Fruit fly (Drosophila melanogaster) whole organism, embryonic: Measurements from ENCODE around the gene amos.

Source experiments
- Bteb2 ChIP-seq: fragments of 200-800 bp; sonication (Bioruptor generic); optimal IDR thresholded peaks from 2 replicates; lab custom pipeline; 2016; ENCODE audit warnings: missing biosample characterization, missing genetic modification characterization
- CG10147 ChIP-seq: fragments of 200-800 bp; sonication (Bioruptor generic); optimal IDR thresholded peaks from 2 replicates; lab custom pipeline; 2019; ENCODE audit warnings: missing biosample characterization, mild to moderate bottlenecking, missing genetic modification characterization, moderate library complexity
- CG10979 ChIP-seq: fragments of 200-800 bp; sonication (Bioruptor generic); optimal IDR thresholded peaks from 2 replicates; lab custom pipeline; 2018; ENCODE audit warnings: missing biosample characterization, mild to moderate bottlenecking, missing genetic modification characterization, moderate library complexity
- CG11398 ChIP-seq: fragments of 200-800 bp; sonication (Bioruptor generic); optimal IDR thresholded peaks from 2 replicates; lab custom pipeline; 2016; ENCODE audit warnings: missing biosample characterization, missing genetic modification characterization
- CG12104 ChIP-seq: fragments of 200-800 bp; sonication (Bioruptor generic); optimal IDR thresholded peaks from 3 replicates; lab custom pipeline; 2016; ENCODE audit warnings: missing biosample characterization, missing genetic modification characterization
- CG12942 ChIP-seq: fragments of 200-800 bp; sonication (Bioruptor generic); optimal IDR thresholded peaks from 3 replicates; lab custom pipeline; 2016; ENCODE audit warnings: missing biosample characterization, missing genetic modification characterization
- CG14965 ChIP-seq: fragments of 200-800 bp; sonication (Bioruptor generic); optimal IDR thresholded peaks from 2 replicates; lab custom pipeline; 2016; ENCODE audit warnings: missing biosample characterization, missing genetic modification characterization, borderline replicate concordance
- CG15073 ChIP-seq: fragments of 200-800 bp; sonication (Bioruptor generic); optimal IDR thresholded peaks from 2 replicates; lab custom pipeline; 2016; ENCODE audit warnings: missing biosample characterization, missing genetic modification characterization
- CG15269 ChIP-seq: fragments of 200-800 bp; sonication (Bioruptor generic); optimal IDR thresholded peaks from 2 replicates; lab custom pipeline; 2018; ENCODE audit warnings: missing biosample characterization, mild to moderate bottlenecking, missing genetic modification characterization, moderate library complexity
- CG1529 ChIP-seq: fragments of 200-800 bp; sonication (Bioruptor generic); optimal IDR thresholded peaks from 3 replicates; lab custom pipeline; 2018; ENCODE audit warnings: missing biosample characterization, missing genetic modification characterization
- CG1602 ChIP-seq: fragments of 200-800 bp; sonication (Bioruptor generic); optimal IDR thresholded peaks from 3 replicates; lab custom pipeline; 2016; ENCODE audit warnings: missing biosample characterization, missing genetic modification characterization
- CG16863 ChIP-seq: fragments of 200-800 bp; sonication (Bioruptor generic); optimal IDR thresholded peaks from 3 replicates; lab custom pipeline; 2016; ENCODE audit warnings: missing biosample characterization, missing genetic modification characterization
- CG17829 ChIP-seq: fragments of 200-800 bp; optimal IDR thresholded peaks from 2 replicates; lab custom pipeline; 2019; ENCODE audit warnings: missing biosample characterization, mild to moderate bottlenecking, missing genetic modification characterization, moderate library complexity
- CG18764 ChIP-seq: fragments of 200-800 bp; sonication (Bioruptor generic); optimal IDR thresholded peaks from 3 replicates; lab custom pipeline; 2016; ENCODE audit warnings: missing biosample characterization, missing genetic modification characterization
- CG3163 ChIP-seq: fragments of 200-800 bp; sonication (Bioruptor generic); optimal IDR thresholded peaks from 3 replicates; lab custom pipeline; 2016; ENCODE audit warnings: missing biosample characterization, missing genetic modification characterization
- CG4707 ChIP-seq: fragments of 200-800 bp; sonication (Bioruptor generic); optimal IDR thresholded peaks from 2 replicates; lab custom pipeline; 2018; ENCODE audit warnings: missing biosample characterization, mild to moderate bottlenecking, missing genetic modification characterization, moderate library complexity
- CG4730 ChIP-seq: fragments of 200-800 bp; sonication (Bioruptor generic); IDR thresholded peaks from 2 replicates; pipeline ENCODE4 v1.3.6; 2022; ENCODE audit warnings: missing biosample characterization, missing genetic modification characterization
- CG6813 ChIP-seq: fragments of 200-800 bp; sonication (Bioruptor generic); optimal IDR thresholded peaks from 2 replicates; lab custom pipeline; 2017; ENCODE audit warnings: missing biosample characterization, missing genetic modification characterization, mild to moderate bottlenecking, moderate library complexity, missing genetic modification reagents
- CG7963 ChIP-seq: fragments of 200-800 bp; sonication (Bioruptor generic); IDR thresholded peaks from 3 replicates; pipeline ENCODE4 v1.3.6; 2022; ENCODE audit warnings: missing biosample characterization, missing genetic modification characterization; ENCODE audit not compliant: partially characterized antibody
- CG8359 ChIP-seq: fragments of 200-800 bp; sonication (Bioruptor generic); optimal IDR thresholded peaks from 2 replicates; lab custom pipeline; 2017; ENCODE audit warnings: missing biosample characterization, mild to moderate bottlenecking, missing genetic modification characterization, borderline replicate concordance
- CG8924 ChIP-seq: fragments of 200-800 bp; optimal IDR thresholded peaks from 3 replicates; lab custom pipeline; 2019; ENCODE audit warnings: missing biosample characterization, mild to moderate bottlenecking, missing genetic modification characterization, moderate library complexity
- CG9437 ChIP-seq: fragments of 200-800 bp; sonication (Bioruptor generic); optimal IDR thresholded peaks from 2 replicates; lab custom pipeline; 2018; ENCODE audit warnings: missing biosample characterization, mild to moderate bottlenecking, missing genetic modification characterization
- CG9609 ChIP-seq: fragments of 200-800 bp; sonication (Bioruptor generic); optimal IDR thresholded peaks from 3 replicates; lab custom pipeline; 2016; ENCODE audit warnings: missing biosample characterization, missing genetic modification characterization
- CG9797 ChIP-seq: fragments of 200-800 bp; sonication (Bioruptor generic); optimal IDR thresholded peaks from 3 replicates; lab custom pipeline; 2018; ENCODE audit warnings: missing biosample characterization, mild to moderate bottlenecking, missing genetic modification characterization
- Camta ChIP-seq: fragments of 200-800 bp; sonication (Bioruptor generic); optimal IDR thresholded peaks from 2 replicates; lab custom pipeline; 2016; ENCODE audit warnings: missing biosample characterization, missing genetic modification characterization
- Elba2 ChIP-seq: fragments of 200-800 bp; sonication (Bioruptor generic); optimal IDR thresholded peaks from 3 replicates; lab custom pipeline; 2016; ENCODE audit warnings: missing biosample characterization, missing genetic modification characterization
- Hr39 ChIP-seq: fragments of >200 bp; optimal IDR thresholded peaks from 2 replicates; lab custom pipeline; 2017
- MTF-1 ChIP-seq: fragments of 200-800 bp; sonication (Bioruptor generic); optimal IDR thresholded peaks from 2 replicates; lab custom pipeline; 2018; ENCODE audit warnings: missing biosample characterization, mild to moderate bottlenecking, missing genetic modification characterization, borderline replicate concordance
- Sry-δ ChIP-seq: fragments of 200-800 bp; sonication (Bioruptor generic); optimal IDR thresholded peaks from 2 replicates; lab custom pipeline; 2016; ENCODE audit warnings: missing biosample characterization, missing genetic modification characterization
- Ssrp ChIP-seq: fragments of 200-800 bp; sonication (Bioruptor generic); optimal IDR thresholded peaks from 2 replicates; lab custom pipeline; 2018; ENCODE audit warnings: missing biosample characterization, mild to moderate bottlenecking, missing genetic modification characterization, moderate library complexity
- Stat92E ChIP-seq, 3 experiments: fragments of >200 bp in 2 of 3; fragments of 200-800 bp in 1 of 3; sonication (Bioruptor generic) in 1 of 3; optimal IDR thresholded peaks; 2 replicates each; lab custom pipeline; 2017 to 2019; ENCODE audit warnings: missing biosample characterization in 3 of 3, missing genetic modification characterization in 3 of 3, mild to moderate bottlenecking in 1 of 3, moderate library complexity in 1 of 3
- bcd ChIP-seq: fragments of 200-800 bp; sonication (Bioruptor generic); optimal IDR thresholded peaks from 2 replicates; lab custom pipeline; 2017; ENCODE audit warnings: missing biosample characterization, mild to moderate bottlenecking, missing genetic modification characterization
- chinmo ChIP-seq: fragments of 200-800 bp; sonication (Bioruptor generic); IDR thresholded peaks from 4 replicates; pipeline ENCODE4 v1.3.6; 2022; ENCODE audit warnings: missing biosample characterization, missing genetic modification characterization; ENCODE audit not compliant: partially characterized antibody
- gce ChIP-seq: fragments of 200-800 bp; sonication (Bioruptor generic); IDR thresholded peaks from 3 replicates; pipeline ENCODE4 v1.3.6; 2022; ENCODE audit warnings: missing biosample characterization, missing genetic modification characterization
- gcm ChIP-seq: fragments of 200-800 bp; sonication (Bioruptor generic); optimal IDR thresholded peaks from 2 replicates; lab custom pipeline; 2019; ENCODE audit warnings: missing biosample characterization, mild to moderate bottlenecking, missing genetic modification characterization, moderate library complexity
- h ChIP-seq: fragments of >200 bp; optimal IDR thresholded peaks from 2 replicates; lab custom pipeline; 2017
- jing ChIP-seq: fragments of 200-800 bp; sonication (Bioruptor generic); optimal IDR thresholded peaks from 2 replicates; lab custom pipeline; 2018; ENCODE audit warnings: missing biosample characterization, mild to moderate bottlenecking, missing genetic modification characterization
- lmd ChIP-seq: fragments of 200-800 bp; sonication (Bioruptor generic); IDR thresholded peaks from 2 replicates; pipeline ENCODE4 v1.3.6; 2022; ENCODE audit warnings: missing biosample characterization, missing genetic modification characterization
- lov ChIP-seq, 2 experiments: fragments of 200-800 bp in 1 of 2; fragments of >200 bp in 1 of 2; sonication (Bioruptor generic) in 1 of 2; IDR thresholded peaks in 1 of 2; optimal IDR thresholded peaks in 1 of 2; 2 replicates in 1 of 2; 3 replicates in 1 of 2; pipeline versions ENCODE4 v1.3.6 to Lab custom; 2017 to 2022; ENCODE audit warnings: missing biosample characterization in 1 of 2, missing genetic modification characterization in 1 of 2
- nerfin-1 ChIP-seq: fragments of 200-800 bp; sonication (Bioruptor generic); optimal IDR thresholded peaks from 3 replicates; lab custom pipeline; 2019; ENCODE audit warnings: missing biosample characterization, mild to moderate bottlenecking, missing genetic modification characterization, moderate library complexity
- odd ChIP-seq: fragments of 200-800 bp; sonication (Bioruptor generic); optimal IDR thresholded peaks from 2 replicates; lab custom pipeline; 2017; ENCODE audit warnings: missing biosample characterization, mild to moderate bottlenecking, missing genetic modification characterization
- p53 ChIP-seq: fragments of 200-800 bp; sonication (Bioruptor generic); optimal IDR thresholded peaks from 2 replicates; lab custom pipeline; 2016; ENCODE audit warnings: missing biosample characterization, missing genetic modification characterization
- run ChIP-seq: fragments of 200-800 bp; sonication (Bioruptor generic); optimal IDR thresholded peaks from 3 replicates; lab custom pipeline; 2018; ENCODE audit warnings: missing biosample characterization, mild to moderate bottlenecking, missing genetic modification characterization
- sd ChIP-seq: fragments of 200-800 bp; sonication (Bioruptor generic); optimal IDR thresholded peaks from 3 replicates; lab custom pipeline; 2018; ENCODE audit warnings: missing biosample characterization, mild to moderate bottlenecking, missing genetic modification characterization, moderate library complexity
- shn ChIP-seq: fragments of 200-800 bp; sonication (Bioruptor generic); optimal IDR thresholded peaks from 3 replicates; lab custom pipeline; 2016; ENCODE audit warnings: missing biosample characterization, missing genetic modification characterization
- tup ChIP-seq: fragments of 200-800 bp; sonication (Bioruptor generic); optimal IDR thresholded peaks from 2 replicates; lab custom pipeline; 2016; ENCODE audit warnings: missing biosample characterization, mild to moderate bottlenecking, missing genetic modification characterization, moderate library complexity
- yki ChIP-seq: fragments of >200 bp; optimal IDR thresholded peaks from 3 replicates; lab custom pipeline; 2018

amos gene

dm6 chr2L:18621357-18622211, 24.9 kb upstream of the amos start (continued):
- TF ChIP-seq lov (optimal IDR thresholded peaks at IDR 0.05; lab: Kevin White, UChicago) (no peak), lov (GFP tag; IDR thresholded peaks at IDR 0.05; lab: Robert Waterston, UW) (no peak), nerfin-1 (tag; lab: Kevin White, UChicago) (peak; percentile 65), run (tag; lab: Kevin White, UChicago) (peak; percentile 85), CG4730 (GFP tag; lab: Robert Waterston, UW) (peak; percentile 53; the same call in 1 of the 2 replicates), CG8359 (peak; percentile 60), CG1529 (GFP tag; lab: Kevin White, UChicago) (peak; percentile 55), gcm (peak; percentile 74), CG4707 (no peak), CG1602 (peak; percentile 66), p53 (no peak), gce (GFP tag; lab: Robert Waterston, UW) (0 out of 3 replicates have a peak, but pooled peaks have one; percentile 39), CG12104 (GFP tag; lab: Kevin White, UChicago) (peak; percentile 67), CG12942 (GFP tag; lab: Kevin White, UChicago) (peak; percentile 25), CG18764 (peak; percentile 50), CG10979 (tag; lab: Kevin White, UChicago) (peak; percentile 83), CG9437 (GFP tag; lab: Kevin White, UChicago) (peak; percentile 64), lmd (GFP tag; lab: Robert Waterston, UW) (peak; percentile 80), CG15073 (GFP tag; lab: Kevin White, UChicago) (no peak), CG17829 (tag; lab: Kevin White, UChicago) (peak; percentile 80), odd (GFP tag; lab: Kevin White, UChicago) (peak; percentile 54), Ssrp (tag; lab: Kevin White, UChicago) (peak; percentile 75), CG10147 (GFP tag; lab: Kevin White, UChicago) (peak; percentile 71), CG8924 (tag; lab: Kevin White, UChicago) (peak; percentile 89), CG16863 (GFP tag; lab: Kevin White, UChicago) (peak; percentile 61), CG11398 (GFP tag; lab: Kevin White, UChicago) (no peak), tup (no peak), CG6813 (GFP tag; lab: Kevin White, UChicago) (peak; percentile 64), Elba2 (no peak), CG9797 (no peak), jing (no peak), CG15269 (tag; lab: Kevin White, UChicago) (peak; percentile 86), sd (peak; percentile 92), bcd (GFP tag; lab: Kevin White, UChicago) (peak; percentile 79), Hr39 (no peak), shn (peak; percentile 30), Camta (GFP tag; lab: Kevin White, UChicago) (peak; percentile 26), Bteb2 (GFP tag; lab: Kevin White, UChicago) (peak; percentile 38), yki (lab: Kevin White, UChicago) (no peak), CG14965 (GFP tag; lab: Kevin White, UChicago) (no peak), CG7963 (no peak), h (lab: Kevin White, UChicago) (no peak), CG3163 (GFP tag; lab: Kevin White, UChicago) (no peak), Stat92E (GFP tag; optimal IDR thresholded peaks at IDR 0.05; lab: Kevin White, UChicago) (no peak), chinmo (GFP tag; lab: Robert Waterston, UW) (0 out of 4 replicates have a peak, but pooled peaks have one; percentile 52), Sry-δ (GFP tag; lab: Kevin White, UChicago) (peak; percentile 20), CG9609 (GFP tag; lab: Kevin White, UChicago) (peak; percentile 24), MTF-1 (GFP tag; lab: Kevin White, UChicago) (peak; percentile 25)
